Worm (Caenorhabditis elegans): ENCODE data around the gene sdz-21.
A peak's percentile ranks its signal among the peaks of the same experiment; 100 is the strongest.

sdz-21 gene

DNA sequence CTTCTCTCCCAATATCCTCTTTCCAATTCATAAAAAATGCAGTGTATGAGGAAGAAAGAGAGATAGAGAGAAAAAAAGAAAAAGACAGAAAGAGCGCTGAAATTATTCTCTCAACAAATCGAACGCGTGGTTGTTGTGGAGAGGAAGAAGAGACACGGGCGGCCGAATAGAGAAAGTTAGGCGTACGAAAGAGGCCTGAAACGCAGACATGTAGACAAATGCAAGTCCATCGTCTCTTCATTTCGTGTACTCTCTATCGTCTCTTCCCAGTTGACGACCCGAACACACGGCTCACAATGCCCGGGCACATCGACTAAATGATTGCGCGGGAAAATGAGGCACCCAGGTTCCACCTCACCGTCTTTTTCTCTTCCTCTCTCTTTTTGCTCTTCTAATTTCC lies 35.6 kb downstream of the sdz-21 start (continued):
- TF ChIP-seq ces-1 (GFP tag; optimal IDR thresholded peaks at IDR 0.05) (no peak), F37D6.2 (tag; optimal IDR thresholded peaks at IDR 0.05) (peak; percentile 29), hlh-11 (tag; optimal IDR thresholded peaks at IDR 0.05) (peak; percentile 90), spr-3 (GFP tag; optimal IDR thresholded peaks at IDR 0.05) (no peak), hif-1 (tag; optimal IDR thresholded peaks at IDR 0.05) (peak in 1 of 2 experiments; percentile 46), Y48G9A.11 (GFP tag; IDR thresholded peaks at IDR 0.05) (no peak), dpl-1 (GFP tag; optimal IDR thresholded peaks at IDR 0.05) (peak; percentile 46), daf-12 (tag; optimal IDR thresholded peaks at IDR 0.05) (no peak), madf-9 (GFP tag; conservative IDR thresholded peaks at IDR 0.05) (no peak), ZK546.5 (tag; optimal IDR thresholded peaks at IDR 0.05) (no peak), ceh-62 (tag; optimal IDR thresholded peaks at IDR 0.05) (no peak), set-16 (GFP tag; IDR thresholded peaks at IDR 0.05) (peak; percentile 35; the same call in 1 of the 2 replicates), hlh-30 (tag; optimal IDR thresholded peaks at IDR 0.05; ENCODE audit: insufficient read depth) (peak; percentile 86), daf-19 (GFP tag; conservative IDR thresholded peaks at IDR 0.05) (no peak), mes-2 (tag; optimal IDR thresholded peaks at IDR 0.05; ENCODE audit: poor library complexity, severe bottlenecking) (peak; percentile 62), zip-2 (tag; optimal IDR thresholded peaks at IDR 0.05) (peak; percentile 9), nhr-10 (tag; optimal IDR thresholded peaks at IDR 0.05) (no peak), ceh-44 (GFP tag; IDR thresholded peaks at IDR 0.05) (no peak), egl-43 (GFP tag; IDR thresholded peaks at IDR 0.05) (0 out of 2 replicates have a peak, but pooled peaks have one; percentile 69), unc-62 (GFP tag; optimal IDR thresholded peaks at IDR 0.05 in 1 of 2) (peak in 1 of 2 experiments; percentile 39), unc-62 (tag; optimal IDR thresholded peaks at IDR 0.05) (no peak), mep-1 (tag; optimal IDR thresholded peaks at IDR 0.05) (peak; percentile 87), mxl-3 (GFP tag; optimal IDR thresholded peaks at IDR 0.05) (peak; percentile 91), dmd-6 (GFP tag; IDR thresholded peaks at IDR 0.05) (peak; percentile 62; the same call in 1 of the 2 replicates), duxl-1 (tag; optimal IDR thresholded peaks at IDR 0.05; ENCODE audit: poor library complexity) (peak; percentile 29), mdl-1 (tag; optimal IDR thresholded peaks at IDR 0.05) (peak; percentile 41 to 85), rbr-2 (tag; optimal IDR thresholded peaks at IDR 0.05) (peak; percentile 78), Y105C5A.15 (GFP tag; IDR thresholded peaks at IDR 0.05) (no peak), unc-130 (GFP tag; optimal IDR thresholded peaks at IDR 0.05) (no peak), lin-1 (GFP tag; IDR thresholded peaks at IDR 0.05) (no peak), aha-1 (tag) (peak; percentile 8), F26F4.8 (GFP tag; conservative IDR thresholded peaks at IDR 0.05) (no peak), R02D3.7 (tag; optimal IDR thresholded peaks at IDR 0.05) (no peak), nhr-41 (GFP tag; IDR thresholded peaks at IDR 0.05) (no peak), nhr-25 (tag; optimal IDR thresholded peaks at IDR 0.05; ENCODE audit: borderline replicate concordance, insufficient read depth) (no peak), nhr-11 (tag; optimal IDR thresholded peaks at IDR 0.05) (peak; percentile 84), pqm-1 (tag; optimal IDR thresholded peaks at IDR 0.05) (peak; percentile 43), gei-8 (GFP tag; optimal IDR thresholded peaks at IDR 0.05) (no peak)

DNA sequence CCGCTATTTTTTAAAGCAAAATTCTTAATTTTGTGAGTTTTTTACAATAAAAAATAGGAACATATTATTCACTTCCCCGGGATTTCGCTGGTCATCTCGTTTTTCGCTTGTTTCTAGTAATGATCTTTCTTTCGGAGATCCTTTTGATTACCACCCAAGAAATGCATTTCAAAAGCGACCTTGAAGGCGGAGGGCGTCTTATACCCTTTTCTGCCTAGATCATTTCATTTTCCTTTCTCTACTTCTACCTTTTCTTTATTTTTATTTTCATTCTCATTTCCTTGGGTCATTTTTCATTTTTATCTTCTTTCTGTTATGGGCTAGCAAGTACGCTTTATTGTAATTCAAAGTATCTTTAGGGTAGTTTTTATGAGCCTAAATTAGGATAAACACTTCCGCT lies 36.7 kb downstream of the sdz-21 start:
- TF ChIP-seq arid-1 (GFP tag; conservative IDR thresholded peaks at IDR 0.05), result no peak
- no peak for TF ChIP-seq zag-1 (tag; optimal IDR thresholded peaks at IDR 0.05)
- TF ChIP-seq aha-1 (tag), result peak; percentile 74

DNA sequence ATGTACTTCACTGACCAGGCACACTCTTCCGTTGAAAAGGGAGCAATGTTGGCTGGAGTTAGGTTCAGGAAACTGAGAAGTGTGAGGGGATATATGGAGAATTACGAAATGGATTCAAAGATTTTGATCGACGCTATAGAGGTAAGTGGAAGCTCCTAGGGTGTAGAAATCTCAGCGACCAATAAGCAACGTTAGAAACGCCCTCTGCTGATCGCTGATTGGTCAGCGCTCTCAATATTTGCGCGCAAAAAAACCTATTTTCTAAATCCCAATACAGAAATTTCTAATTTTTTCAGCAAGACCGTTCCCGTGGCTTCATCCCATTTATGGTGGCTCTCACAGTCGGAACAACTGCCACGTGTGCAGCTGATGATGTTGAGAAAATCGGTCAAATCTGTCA lies 41.2 kb downstream of the sdz-21 start:
- TF ChIP-seq zip-2 (tag; optimal IDR thresholded peaks at IDR 0.05) (no peak), php-3 (GFP tag; IDR thresholded peaks at IDR 0.05) (no peak), R02D3.7 (tag; optimal IDR thresholded peaks at IDR 0.05) (no peak), Y105C5A.15 (GFP tag; IDR thresholded peaks at IDR 0.05) (no peak), mxl-2 (GFP tag; conservative IDR thresholded peaks at IDR 0.05) (no peak), nhr-6 (tag; optimal IDR thresholded peaks at IDR 0.05) (no peak)

Data from whole organism, L4 larva.